Fruit fly (Drosophila melanogaster) whole organism, wandering third instar larva: Measurements from ENCODE around the gene CG8668.

Experiments used
- Abd-B ChIP-seq: fragments of >200 bp; optimal IDR thresholded peaks from 2 replicates; lab custom pipeline; 2017; ENCODE audit warnings: missing biosample characterization, missing genetic modification characterization
- CG32264 ChIP-seq: fragments of 200-800 bp; sonication (Bioruptor generic); optimal IDR thresholded peaks from 2 replicates; lab custom pipeline; 2016; ENCODE audit warnings: missing biosample characterization, missing genetic modification characterization
- CG9705 ChIP-seq: fragments of 200-800 bp; sonication (Bioruptor generic); optimal IDR thresholded peaks from 2 replicates; lab custom pipeline; 2018; ENCODE audit warnings: missing biosample characterization, mild to moderate bottlenecking, missing genetic modification characterization
- Dif ChIP-seq: fragments of 200-275, 200-300 bp; sonication (Bioruptor generic); optimal IDR thresholded peaks from 2 replicates; lab custom pipeline; 2018; ENCODE audit warnings: missing biosample characterization, missing genetic modification characterization; ENCODE audit not compliant: partially characterized antibody
- HLH106 ChIP-seq: fragments of 200-800 bp; optimal IDR thresholded peaks from 3 replicates; lab custom pipeline; 2019; ENCODE audit warnings: missing biosample characterization, mild to moderate bottlenecking, missing genetic modification characterization, moderate library complexity
- Hnf4 ChIP-seq: fragments of 200-800 bp; sonication (Bioruptor generic); optimal IDR thresholded peaks from 2 replicates; lab custom pipeline; 2016; ENCODE audit warnings: missing biosample characterization, mild to moderate bottlenecking, missing genetic modification characterization
- Hr83 ChIP-seq: fragments of 200-300 bp; sonication (Bioruptor generic); optimal IDR thresholded peaks from 2 replicates; lab custom pipeline; 2016; ENCODE audit warnings: missing biosample characterization, mild to moderate bottlenecking, missing genetic modification characterization, moderate library complexity; ENCODE audit not compliant: poor library complexity, severe bottlenecking
- Jra ChIP-seq: sonication (Bioruptor generic); optimal IDR thresholded peaks from 2 replicates; lab custom pipeline; 2016; ENCODE audit warnings: missing biosample characterization, missing genetic modification characterization
- Mio ChIP-seq: sonication (Bioruptor generic); optimal IDR thresholded peaks from 2 replicates; lab custom pipeline; 2016; ENCODE audit warnings: missing biosample characterization, missing genetic modification characterization
- Myc ChIP-seq: fragments of >200 bp; optimal IDR thresholded peaks from 2 replicates; lab custom pipeline; 2017
- N ChIP-seq: fragments of >200 bp; optimal IDR thresholded peaks from 2 replicates; lab custom pipeline; 2018; ENCODE audit warnings: missing biosample characterization, missing external identifiers, missing genetic modification characterization
- Rel ChIP-seq, 2 experiments: fragments of 200-800 bp; sonication (Bioruptor generic) in 1 of 2; optimal IDR thresholded peaks; 2 replicates in 1 of 2; 3 replicates in 1 of 2; lab custom pipeline; 2016 to 2019; ENCODE audit warnings: mild to moderate bottlenecking in 2 of 2, missing biosample characterization in 2 of 2, missing genetic modification characterization in 2 of 2, moderate library complexity in 1 of 2
- Sp1 ChIP-seq: fragments of 200-800 bp; sonication (Bioruptor generic); optimal IDR thresholded peaks from 3 replicates; lab custom pipeline; 2019; ENCODE audit warnings: missing biosample characterization, mild to moderate bottlenecking, missing genetic modification characterization, moderate library complexity
- Vsx2 ChIP-seq: fragments of 200-300, 225-300 bp; sonication (Bioruptor generic); optimal IDR thresholded peaks from 2 replicates; lab custom pipeline; 2018; ENCODE audit warnings: missing biosample characterization, missing genetic modification characterization; ENCODE audit not compliant: partially characterized antibody
- br ChIP-seq: fragments of 200-800 bp; sonication (Bioruptor generic); optimal IDR thresholded peaks from 2 replicates; lab custom pipeline; 2016; ENCODE audit warnings: missing biosample characterization, missing genetic modification characterization
- brk ChIP-seq: fragments of 200-800 bp; sonication (Bioruptor generic); optimal IDR thresholded peaks from 2 replicates; lab custom pipeline; 2016; ENCODE audit warnings: missing biosample characterization, mild to moderate bottlenecking, missing genetic modification characterization
- dl ChIP-seq, 2 experiments: fragments of 175-275, 200-275 bp in 1 of 2; fragments of 200-275 bp in 1 of 2; sonication (Bioruptor generic); optimal IDR thresholded peaks; lab custom pipeline; 2018; ENCODE audit warnings: mild to moderate bottlenecking in 2 of 2, missing biosample characterization in 2 of 2, missing genetic modification characterization in 2 of 2, moderate library complexity in 2 of 2; ENCODE audit not compliant: partially characterized antibody in 2 of 2, insufficient read depth in 1 of 2
- ey ChIP-seq: fragments of 200-800 bp; sonication (Bioruptor generic); optimal IDR thresholded peaks from 2 replicates; lab custom pipeline; 2016; ENCODE audit warnings: missing biosample characterization, missing genetic modification characterization
- foxo ChIP-seq, 2 experiments: fragments of 200-800 bp; sonication (Bioruptor generic); optimal IDR thresholded peaks; 2 replicates in 1 of 2; 3 replicates in 1 of 2; lab custom pipeline; 2016 to 2017; ENCODE audit warnings: missing biosample characterization in 2 of 2, missing genetic modification characterization in 2 of 2
- h ChIP-seq: fragments of 200-800 bp; sonication (Bioruptor generic); optimal IDR thresholded peaks from 3 replicates; lab custom pipeline; 2016; ENCODE audit warnings: missing biosample characterization, mild to moderate bottlenecking, missing genetic modification characterization
- jim ChIP-seq: fragments of 175-275, 200-325 bp; sonication (Bioruptor generic); optimal IDR thresholded peaks from 2 replicates; lab custom pipeline; 2016; ENCODE audit warnings: missing biosample characterization, mild to moderate bottlenecking, missing genetic modification characterization
- lola ChIP-seq: fragments of >200 bp; optimal IDR thresholded peaks from 2 replicates; lab custom pipeline; 2017; ENCODE audit warnings: missing biosample characterization, missing genetic modification characterization
- pan ChIP-seq: fragments of >200 bp; optimal IDR thresholded peaks from 2 replicates; lab custom pipeline; 2017
- psq ChIP-seq: fragments of 200-800 bp; sonication (Bioruptor generic); optimal IDR thresholded peaks from 3 replicates; lab custom pipeline; 2017; ENCODE audit warnings: missing biosample characterization, mild to moderate bottlenecking, missing genetic modification characterization, moderate library complexity
- rgr ChIP-seq: fragments of 200-800 bp; sonication (Bioruptor generic); optimal IDR thresholded peaks from 3 replicates; lab custom pipeline; 2016; ENCODE audit warnings: missing biosample characterization, mild to moderate bottlenecking, missing genetic modification characterization
- tai ChIP-seq: sonication (Bioruptor generic); optimal IDR thresholded peaks from 2 replicates; lab custom pipeline; 2016; ENCODE audit warnings: missing biosample characterization, missing genetic modification characterization
- usp ChIP-seq: fragments of >200 bp; optimal IDR thresholded peaks from 2 replicates; lab custom pipeline; 2017; ENCODE audit warnings: missing biosample characterization, missing genetic modification characterization
- woc ChIP-seq: sonication (Bioruptor generic); optimal IDR thresholded peaks from 2 replicates; lab custom pipeline; 2016; ENCODE audit warnings: missing biosample characterization, mild to moderate bottlenecking, missing genetic modification characterization

CG8668 gene

DNA sequence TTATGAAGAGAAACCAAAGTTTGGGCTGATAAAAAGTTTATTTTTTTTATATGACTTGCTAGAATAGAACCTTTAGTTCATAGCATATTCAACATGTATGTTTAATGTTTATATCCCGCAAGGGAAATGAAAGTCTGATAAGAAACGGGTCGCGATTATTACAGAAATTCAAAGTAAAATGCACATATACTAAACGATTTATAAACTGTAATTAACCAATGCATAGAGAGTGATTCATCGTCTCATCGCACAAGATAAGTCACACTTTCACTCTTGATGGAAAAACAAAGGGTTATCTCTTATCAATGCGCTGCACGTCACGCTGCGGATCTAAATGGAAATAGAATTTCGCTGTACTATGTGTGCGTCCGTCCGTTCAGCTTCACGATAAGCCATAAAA lies 2.1 kb downstream of the CG8668 start:
- no peak for TF ChIP-seq Dif (GFP tag; lab: Kevin White, UChicago)
- TF ChIP-seq usp (GFP tag; lab: Kevin White, UChicago) = no peak
- no peak for TF ChIP-seq Myc (lab: Kevin White, UChicago)
- no peak for TF ChIP-seq lola (GFP tag; lab: Kevin White, UChicago)
- TF ChIP-seq foxo (GFP tag; optimal IDR thresholded peaks at IDR 0.05; lab: Kevin White, UChicago) = no peak

- no peak for TF ChIP-seq h (GFP tag; lab: Kevin White, UChicago)
- no peak for TF ChIP-seq HLH106 (tag; lab: Kevin White, UChicago)
- TF ChIP-seq dl (GFP tag; optimal IDR thresholded peaks at IDR 0.05; lab: Kevin White, UChicago; ENCODE audit: insufficient read depth in 1 of 2, partially characterized antibody in 2 of 2) = peak in 1 of 2 experiments; percentile 14
- TF ChIP-seq tai (GFP tag; lab: Kevin White, UChicago) = no peak
- TF ChIP-seq ey = no peak
- TF ChIP-seq br (GFP tag; lab: Kevin White, UChicago) = peak; percentile 34
- TF ChIP-seq Rel (GFP tag; optimal IDR thresholded peaks at IDR 0.05; lab: Kevin White, UChicago) = no peak
- TF ChIP-seq Rel (tag; optimal IDR thresholded peaks at IDR 0.05; lab: Kevin White, UChicago) = peak; percentile 54
- TF ChIP-seq Jra = no peak
- TF ChIP-seq psq = no peak
- no peak for TF ChIP-seq pan
- TF ChIP-seq CG9705 (GFP tag; lab: Kevin White, UChicago) = no peak
- no peak for TF ChIP-seq Vsx2 (GFP tag; lab: Kevin White, UChicago)
- no peak for TF ChIP-seq woc (GFP tag; lab: Kevin White, UChicago)
- TF ChIP-seq brk (GFP tag; lab: Kevin White, UChicago) = no peak
These were observed 3.3 kb downstream of the CG8668 start for dm6 chr2L:8129996-8130641.

dm6 chr2L:8130729-8131128 lies 3.9 kb downstream of the CG8668 start:
- no peak for TF ChIP-seq Abd-B (GFP tag; lab: Kevin White, UChicago)
- no peak for TF ChIP-seq br (GFP tag; lab: Kevin White, UChicago)
- TF ChIP-seq Myc (lab: Kevin White, UChicago) = no peak
- TF ChIP-seq CG32264 (GFP tag; lab: Kevin White, UChicago) = no peak

DNA sequence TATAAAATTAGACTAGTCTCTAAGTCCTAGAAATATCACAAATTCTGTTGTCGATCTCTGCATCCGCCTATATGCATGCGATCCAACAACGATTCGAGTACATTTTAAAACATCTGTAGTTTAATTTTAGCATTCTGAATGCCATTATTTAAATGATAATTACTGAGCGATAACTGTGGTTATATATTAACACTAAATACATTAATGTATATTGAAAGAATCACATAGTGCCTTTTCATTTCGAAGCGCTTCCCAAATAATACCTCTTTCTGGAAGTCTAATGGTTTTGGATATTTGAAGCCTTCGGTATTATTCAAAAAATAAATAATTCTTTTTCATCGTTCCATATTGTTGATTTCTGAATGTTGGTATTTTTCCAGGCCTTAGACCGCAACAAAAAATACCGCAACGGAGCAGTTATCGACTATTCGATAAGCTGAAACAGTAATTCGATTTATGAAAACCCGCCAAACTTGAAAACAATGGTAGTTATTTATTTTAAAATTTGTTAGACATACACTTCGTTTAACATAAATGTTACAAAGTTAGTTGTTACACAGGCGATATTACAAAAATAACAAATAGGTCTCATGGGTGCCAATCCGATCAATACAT lies 7.1 kb downstream of the CG8668 start:
- no peak for TF ChIP-seq foxo (GFP tag; optimal IDR thresholded peaks at IDR 0.05; lab: Kevin White, UChicago)
- TF ChIP-seq N = no peak
- no peak for TF ChIP-seq woc (GFP tag; lab: Kevin White, UChicago)
- no peak for TF ChIP-seq brk (GFP tag; lab: Kevin White, UChicago)
- no peak for TF ChIP-seq jim (GFP tag; lab: Kevin White, UChicago)
- no peak for TF ChIP-seq Mio (GFP tag; lab: Kevin White, UChicago)
- TF ChIP-seq Hr83 (GFP tag; lab: Kevin White, UChicago) = no peak
- no peak for TF ChIP-seq CG32264 (GFP tag; lab: Kevin White, UChicago)
- TF ChIP-seq Hnf4 (GFP tag; lab: Kevin White, UChicago) = no peak

DNA sequence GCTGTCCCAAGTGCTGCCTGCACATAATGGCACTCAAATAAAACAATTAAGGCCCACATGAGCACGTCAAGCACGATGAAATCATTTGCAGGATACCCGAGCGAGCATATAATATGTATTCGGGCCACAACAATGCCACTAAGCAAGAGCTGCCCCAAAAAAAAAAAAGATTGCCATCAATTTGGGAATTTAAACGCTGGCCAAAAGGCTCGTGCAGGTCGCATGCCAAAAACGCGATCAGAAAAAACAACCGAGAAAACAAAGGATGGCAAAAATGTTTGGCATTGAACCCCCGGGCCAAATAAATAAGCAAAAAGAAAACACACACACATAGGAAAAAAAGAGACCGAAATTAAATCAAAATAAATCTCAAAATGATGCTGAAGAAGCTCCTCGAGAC lies 16.0 kb downstream of the CG8668 start:
- TF ChIP-seq tai (GFP tag; lab: Kevin White, UChicago) (no peak), Rel (GFP tag; optimal IDR thresholded peaks at IDR 0.05; lab: Kevin White, UChicago) (peak; percentile 78), Rel (tag; optimal IDR thresholded peaks at IDR 0.05; lab: Kevin White, UChicago) (no peak), psq (peak; percentile 13), Vsx2 (GFP tag; lab: Kevin White, UChicago) (peak; percentile 8), Mio (GFP tag; lab: Kevin White, UChicago) (no peak), lola (GFP tag; lab: Kevin White, UChicago) (no peak), usp (GFP tag; lab: Kevin White, UChicago) (no peak), foxo (GFP tag; optimal IDR thresholded peaks at IDR 0.05; lab: Kevin White, UChicago) (no peak), Hr83 (GFP tag; lab: Kevin White, UChicago) (no peak), dl (GFP tag; optimal IDR thresholded peaks at IDR 0.05; lab: Kevin White, UChicago; ENCODE audit: insufficient read depth in 1 of 2, partially characterized antibody in 2 of 2) (no peak), rgr (no peak), Sp1 (GFP tag; lab: Kevin White, UChicago) (no peak)
